Fruit fly (Drosophila melanogaster) whole organism, embryonic: ENCODE measurements around the gene CG15027.

Experiments used
- B-H1 ChIP-seq: fragments of 200-800 bp; sonication (Bioruptor generic); IDR thresholded peaks from 3 replicates; pipeline ENCODE4 v1.3.6; 2022; ENCODE audit warnings: missing biosample characterization, missing genetic modification characterization
- CG12219 ChIP-seq: fragments of 200-800 bp; sonication (Bioruptor generic); optimal IDR thresholded peaks from 3 replicates; lab custom pipeline; 2018; ENCODE audit warnings: missing biosample characterization, mild to moderate bottlenecking, missing genetic modification characterization
- CG12744 ChIP-seq: fragments of 200-800 bp; sonication (Bioruptor generic); optimal IDR thresholded peaks from 2 replicates; lab custom pipeline; 2016; ENCODE audit warnings: missing biosample characterization, missing genetic modification characterization
- CG12942 ChIP-seq: fragments of 200-800 bp; sonication (Bioruptor generic); optimal IDR thresholded peaks from 3 replicates; lab custom pipeline; 2016; ENCODE audit warnings: missing biosample characterization, missing genetic modification characterization
- CG14014 ChIP-seq: fragments of 200-800 bp; sonication (Bioruptor generic); IDR thresholded peaks from 2 replicates; pipeline ENCODE4 v1.3.6; 2022; ENCODE audit warnings: missing biosample characterization, missing genetic modification characterization
- CG15011 ChIP-seq: fragments of 200-800 bp; sonication (Bioruptor generic); optimal IDR thresholded peaks from 3 replicates; lab custom pipeline; 2018; ENCODE audit warnings: missing biosample characterization, mild to moderate bottlenecking, missing genetic modification characterization
- CG15269 ChIP-seq: fragments of 200-800 bp; sonication (Bioruptor generic); optimal IDR thresholded peaks from 2 replicates; lab custom pipeline; 2018; ENCODE audit warnings: missing biosample characterization, mild to moderate bottlenecking, missing genetic modification characterization, moderate library complexity
- CG1602 ChIP-seq: fragments of 200-800 bp; sonication (Bioruptor generic); optimal IDR thresholded peaks from 3 replicates; lab custom pipeline; 2016; ENCODE audit warnings: missing biosample characterization, missing genetic modification characterization
- CG16779 ChIP-seq: fragments of 200-800 bp; sonication (Bioruptor generic); IDR thresholded peaks from 2 replicates; pipeline ENCODE4 v1.3.6; 2022; ENCODE audit warnings: missing biosample characterization, missing genetic modification characterization
- CG17361 ChIP-seq: fragments of 200-800 bp; sonication (Bioruptor generic); IDR thresholded peaks from 3 replicates; pipeline ENCODE4 v1.3.6; 2022; ENCODE audit warnings: missing biosample characterization, missing genetic modification characterization
- CG18619 ChIP-seq: fragments of 200-800 bp; sonication (Bioruptor generic); optimal IDR thresholded peaks from 3 replicates; lab custom pipeline; 2017; ENCODE audit warnings: missing biosample characterization, mild to moderate bottlenecking, missing genetic modification characterization
- CG2889 ChIP-seq: fragments of 200-800 bp; sonication (Bioruptor generic); IDR thresholded peaks from 3 replicates; pipeline ENCODE4 v1.3.6; 2022; ENCODE audit warnings: missing biosample characterization, missing genetic modification characterization
- CG32772 ChIP-seq: fragments of 200-800 bp; sonication (Bioruptor generic); IDR thresholded peaks from 2 replicates; pipeline ENCODE4 v1.3.6; 2022; ENCODE audit warnings: missing biosample characterization, missing genetic modification characterization
- CG6689 ChIP-seq: fragments of 200-800 bp; sonication (Bioruptor generic); IDR thresholded peaks from 2 replicates; pipeline ENCODE4 v1.3.6; 2022; ENCODE audit warnings: missing biosample characterization, missing genetic modification characterization
- CG7839 ChIP-seq: fragments of 200-800 bp; sonication (Bioruptor generic); optimal IDR thresholded peaks from 3 replicates; lab custom pipeline; 2018; ENCODE audit warnings: missing biosample characterization, mild to moderate bottlenecking, missing genetic modification characterization, moderate library complexity
- CG8359 ChIP-seq: fragments of 200-800 bp; sonication (Bioruptor generic); optimal IDR thresholded peaks from 2 replicates; lab custom pipeline; 2017; ENCODE audit warnings: missing biosample characterization, mild to moderate bottlenecking, missing genetic modification characterization, borderline replicate concordance
- CG9817 ChIP-seq: fragments of 200-800 bp; sonication (Bioruptor generic); optimal IDR thresholded peaks from 2 replicates; lab custom pipeline; 2018; ENCODE audit warnings: missing biosample characterization, mild to moderate bottlenecking, missing genetic modification characterization, moderate library complexity
- CHES-1-like ChIP-seq: fragments of 200-800 bp; sonication (Bioruptor generic); optimal IDR thresholded peaks from 2 replicates; lab custom pipeline; 2016; ENCODE audit warnings: missing biosample characterization, missing genetic modification characterization
- Dll ChIP-seq: fragments of 200-800 bp; sonication (Bioruptor generic); IDR thresholded peaks from 4 replicates; pipeline ENCODE4 v1.3.6; 2022; ENCODE audit warnings: missing biosample characterization, missing genetic modification characterization; ENCODE audit not compliant: partially characterized antibody
- Elba2 ChIP-seq: fragments of 200-800 bp; sonication (Bioruptor generic); optimal IDR thresholded peaks from 3 replicates; lab custom pipeline; 2016; ENCODE audit warnings: missing biosample characterization, missing genetic modification characterization
- Ets65A ChIP-seq: fragments of 200-800 bp; sonication (Bioruptor generic); peaks from one replicate; lab custom pipeline; 2016; ENCODE audit warnings: missing biosample characterization, missing genetic modification characterization
- HLH3B ChIP-seq: fragments of 200-800 bp; sonication (Bioruptor generic); IDR thresholded peaks from 2 replicates; pipeline ENCODE4 v1.3.6; 2022; ENCODE audit warnings: missing biosample characterization, missing genetic modification characterization
- HLHmδ ChIP-seq: fragments of 200-800 bp; sonication (Bioruptor generic); optimal IDR thresholded peaks from 2 replicates; lab custom pipeline; 2018; ENCODE audit warnings: missing biosample characterization, mild to moderate bottlenecking, missing genetic modification characterization, moderate library complexity
- Hey ChIP-seq: fragments of 200-800 bp; sonication (Bioruptor generic); optimal IDR thresholded peaks from 3 replicates; lab custom pipeline; 2018; ENCODE audit warnings: missing biosample characterization, mild to moderate bottlenecking, missing genetic modification characterization
- Meics ChIP-seq: fragments of 200-800 bp; sonication (Bioruptor generic); optimal IDR thresholded peaks from 2 replicates; lab custom pipeline; 2017; ENCODE audit warnings: missing biosample characterization, mild to moderate bottlenecking, missing genetic modification characterization
- Mes4 ChIP-seq: fragments of 200-800 bp; sonication (Bioruptor generic); optimal IDR thresholded peaks from 2 replicates; lab custom pipeline; 2016; ENCODE audit warnings: missing biosample characterization, missing genetic modification characterization
- NC2α ChIP-seq: fragments of 200-800 bp; sonication (Bioruptor generic); optimal IDR thresholded peaks from 2 replicates; lab custom pipeline; 2016; ENCODE audit warnings: missing biosample characterization, missing genetic modification characterization
- Pdp1 ChIP-seq, 2 experiments: fragments of 200-800 bp; sonication (Bioruptor generic); optimal IDR thresholded peaks; 3 replicates each; lab custom pipeline; 2016; ENCODE audit warnings: missing biosample characterization in 2 of 2, missing genetic modification characterization in 2 of 2, mild to moderate bottlenecking in 1 of 2, moderate library complexity in 1 of 2
- Sin3A ChIP-seq: fragments of >200 bp; optimal IDR thresholded peaks from 2 replicates; lab custom pipeline; 2018
- Ssrp ChIP-seq: fragments of 200-800 bp; sonication (Bioruptor generic); optimal IDR thresholded peaks from 2 replicates; lab custom pipeline; 2018; ENCODE audit warnings: missing biosample characterization, mild to moderate bottlenecking, missing genetic modification characterization, moderate library complexity
- Stat92E ChIP-seq, 3 experiments: fragments of >200 bp in 2 of 3; fragments of 200-800 bp in 1 of 3; sonication (Bioruptor generic) in 1 of 3; optimal IDR thresholded peaks; 2 replicates each; lab custom pipeline; 2017 to 2019; ENCODE audit warnings: missing biosample characterization in 3 of 3, missing genetic modification characterization in 3 of 3, mild to moderate bottlenecking in 1 of 3, moderate library complexity in 1 of 3
- ab ChIP-seq: fragments of 200-800 bp; sonication (Bioruptor generic); optimal IDR thresholded peaks from 2 replicates; lab custom pipeline; 2016; ENCODE audit warnings: missing biosample characterization, missing genetic modification characterization
- chn ChIP-seq: fragments of 200-800 bp; sonication (Bioruptor generic); optimal IDR thresholded peaks from 2 replicates; lab custom pipeline; 2016; ENCODE audit warnings: missing biosample characterization, missing genetic modification characterization
- crc ChIP-seq: fragments of 200-800 bp; sonication (Bioruptor generic); optimal IDR thresholded peaks from 2 replicates; lab custom pipeline; 2016; ENCODE audit warnings: missing biosample characterization, missing genetic modification characterization
- dmrt11E ChIP-seq: fragments of 200-800 bp; sonication (Bioruptor generic); optimal IDR thresholded peaks from 3 replicates; lab custom pipeline; 2018; ENCODE audit warnings: missing biosample characterization, mild to moderate bottlenecking, missing genetic modification characterization, moderate library complexity
- esg ChIP-seq: fragments of 200-800 bp; sonication (Bioruptor generic); conservative IDR thresholded peaks from 2 replicates; pipeline ENCODE4 v1.3.6; 2022; ENCODE audit warnings: missing biosample characterization, missing genetic modification characterization
- gcm ChIP-seq: fragments of 200-800 bp; sonication (Bioruptor generic); optimal IDR thresholded peaks from 2 replicates; lab custom pipeline; 2019; ENCODE audit warnings: missing biosample characterization, mild to moderate bottlenecking, missing genetic modification characterization, moderate library complexity
- gsb ChIP-seq: fragments of 200-800 bp; sonication (Bioruptor generic); IDR thresholded peaks from 2 replicates; pipeline ENCODE4 v1.3.6; 2022; ENCODE audit warnings: missing biosample characterization, missing genetic modification characterization
- ham ChIP-seq: fragments of 200-800 bp; sonication (Bioruptor generic); IDR thresholded peaks from 2 replicates; pipeline ENCODE4 v1.3.6; 2022; ENCODE audit warnings: missing biosample characterization, missing genetic modification characterization
- jumu ChIP-seq: fragments of 200-800 bp; sonication (Bioruptor generic); optimal IDR thresholded peaks from 3 replicates; lab custom pipeline; 2016; ENCODE audit warnings: missing biosample characterization, missing genetic modification characterization
- nerfin-2 ChIP-seq: fragments of 200-800 bp; sonication (Bioruptor generic); IDR thresholded peaks from 2 replicates; pipeline ENCODE4 v1.3.6; 2022; ENCODE audit warnings: missing biosample characterization, missing genetic modification characterization; ENCODE audit not compliant: partially characterized antibody
- odd ChIP-seq: fragments of 200-800 bp; sonication (Bioruptor generic); optimal IDR thresholded peaks from 2 replicates; lab custom pipeline; 2017; ENCODE audit warnings: missing biosample characterization, mild to moderate bottlenecking, missing genetic modification characterization
- rib ChIP-seq: fragments of 200-800 bp; sonication (Bioruptor generic); IDR thresholded peaks from 2 replicates; pipeline ENCODE4 v1.3.6; 2022; ENCODE audit warnings: missing biosample characterization, missing genetic modification characterization
- run ChIP-seq: fragments of 200-800 bp; sonication (Bioruptor generic); optimal IDR thresholded peaks from 3 replicates; lab custom pipeline; 2018; ENCODE audit warnings: missing biosample characterization, mild to moderate bottlenecking, missing genetic modification characterization
- shn ChIP-seq: fragments of 200-800 bp; sonication (Bioruptor generic); optimal IDR thresholded peaks from 3 replicates; lab custom pipeline; 2016; ENCODE audit warnings: missing biosample characterization, missing genetic modification characterization
- sim ChIP-seq: fragments of 200-800 bp; sonication (Bioruptor generic); IDR thresholded peaks from 2 replicates; pipeline ENCODE4 v1.3.6; 2022; ENCODE audit warnings: missing biosample characterization, missing genetic modification characterization
- vfl ChIP-seq: fragments of 200-800 bp; sonication (Bioruptor generic); optimal IDR thresholded peaks from 2 replicates; lab custom pipeline; 2016; ENCODE audit warnings: missing biosample characterization, missing genetic modification characterization
- wek ChIP-seq: fragments of 200-800 bp; sonication (Bioruptor generic); optimal IDR thresholded peaks from 3 replicates; lab custom pipeline; 2018; ENCODE audit warnings: missing biosample characterization, mild to moderate bottlenecking, missing genetic modification characterization, moderate library complexity
- yki ChIP-seq: fragments of >200 bp; optimal IDR thresholded peaks from 3 replicates; lab custom pipeline; 2018

Gene CG15027

DNA sequence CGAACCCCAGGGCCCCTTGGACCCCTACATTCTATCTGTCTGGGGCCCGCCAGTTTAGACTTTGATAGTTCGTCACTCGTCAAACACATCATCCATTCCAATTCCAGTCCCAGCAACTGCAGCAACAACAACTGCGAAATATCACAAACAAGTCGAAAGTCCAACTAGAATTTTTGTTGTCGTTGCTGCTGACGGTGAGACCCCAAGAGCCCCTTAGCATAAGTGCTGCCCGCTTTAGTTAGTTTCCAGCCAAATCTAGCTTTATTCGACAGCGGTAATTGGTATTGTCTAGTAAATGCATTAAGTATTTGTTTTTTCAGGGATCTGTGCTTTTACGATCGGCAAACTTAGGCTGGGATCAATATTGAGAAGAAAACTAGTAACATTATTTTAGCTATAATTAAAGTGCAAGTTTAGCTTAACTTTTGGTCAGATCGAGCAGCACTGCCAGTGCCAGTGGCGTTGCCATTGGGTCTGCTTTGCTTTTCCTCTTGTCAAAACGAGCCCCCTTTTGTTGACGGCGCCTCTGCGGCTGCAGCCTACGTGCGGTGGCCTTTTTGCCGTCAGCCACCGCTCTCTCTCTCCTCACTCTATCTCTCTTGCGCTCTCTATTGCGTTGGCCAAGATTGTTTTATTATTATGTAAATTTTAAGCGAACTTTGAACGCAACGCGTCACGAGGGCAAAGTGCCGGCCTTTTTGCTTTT is 10.8 kb downstream of the CG15027 start (continued):
- TF ChIP-seq dmrt11E (tag; lab: Kevin White, UChicago) = peak; percentile 62
- TF ChIP-seq CG15011 (GFP tag; lab: Kevin White, UChicago) = peak; percentile 67
- peak; percentile 12 for TF ChIP-seq wek (GFP tag; lab: Kevin White, UChicago)
- peak; percentile 99 for TF ChIP-seq Ets65A
- peak; percentile 91 to 93 for TF ChIP-seq Pdp1 (GFP tag; optimal IDR thresholded peaks at IDR 0.05; lab: Kevin White, UChicago)
- peak; percentile 85 for TF ChIP-seq HLH3B (GFP tag; lab: Robert Waterston, UW)
- TF ChIP-seq gsb (GFP tag; lab: Robert Waterston, UW) = peak; percentile 71
- peak; percentile 84 for TF ChIP-seq CG6689
- TF ChIP-seq sim (GFP tag; lab: Robert Waterston, UW) = 0 out of 2 replicates have a peak, but pooled peaks have one; percentile 4
- TF ChIP-seq run (tag; lab: Kevin White, UChicago) = peak; percentile 69
- peak; percentile 89 for TF ChIP-seq CG12942
- TF ChIP-seq Stat92E (GFP tag; optimal IDR thresholded peaks at IDR 0.05; lab: Kevin White, UChicago) = peak in 1 of 3 experiments; percentile 70
- no peak for TF ChIP-seq nerfin-2 (GFP tag; lab: Robert Waterston, UW)
- peak; percentile 84 for TF ChIP-seq CG17361 (GFP tag; lab: Robert Waterston, UW)
- peak; percentile 88 for TF ChIP-seq rib (GFP tag; lab: Robert Waterston, UW)
- peak; percentile 93 for TF ChIP-seq crc
- TF ChIP-seq CG7839 (tag; lab: Kevin White, UChicago) = peak; percentile 88
- TF ChIP-seq CG32772 = peak; percentile 84
- TF ChIP-seq CG8359 (GFP tag; lab: Kevin White, UChicago) = peak; percentile 28
- peak; percentile 92 for TF ChIP-seq CG16779 (GFP tag; lab: Robert Waterston, UW)
- no peak for TF ChIP-seq Elba2 (GFP tag; lab: Kevin White, UChicago)
- peak; percentile 77 for TF ChIP-seq Ssrp (tag; lab: Kevin White, UChicago)
- TF ChIP-seq shn (GFP tag; lab: Kevin White, UChicago) = peak; percentile 96
- TF ChIP-seq CG12219 = peak; percentile 85
- TF ChIP-seq ham (GFP tag; lab: Robert Waterston, UW) = peak; percentile 61
- TF ChIP-seq NC2α (GFP tag; lab: Kevin White, UChicago) = peak; percentile 78
- peak; percentile 85 for TF ChIP-seq CG1602 (GFP tag; lab: Kevin White, UChicago)
- TF ChIP-seq esg (GFP tag; lab: Robert Waterston, UW) = peak; percentile 81
- peak; percentile 67 for TF ChIP-seq Hey
- peak; percentile 86 for TF ChIP-seq vfl (GFP tag; lab: Kevin White, UChicago)
- TF ChIP-seq B-H1 (GFP tag; lab: Robert Waterston, UW) = peak; percentile 82
- peak; percentile 86 for TF ChIP-seq CG9817 (tag; lab: Kevin White, UChicago)
- peak; percentile 93 for TF ChIP-seq jumu
- peak; percentile 83 for TF ChIP-seq ab (GFP tag; lab: Kevin White, UChicago)
- peak; percentile 91 for TF ChIP-seq CG15269 (tag; lab: Kevin White, UChicago)
- TF ChIP-seq CG14014 (GFP tag; lab: Robert Waterston, UW) = peak; percentile 90
- peak; percentile 93 for TF ChIP-seq CHES-1-like (GFP tag; lab: Kevin White, UChicago)
- peak; percentile 72 for TF ChIP-seq odd
- TF ChIP-seq Sin3A (lab: Kevin White, UChicago) = no peak
- no peak for TF ChIP-seq yki
- TF ChIP-seq CG2889 (GFP tag; lab: Robert Waterston, UW) = peak; percentile 81
- TF ChIP-seq chn = peak; percentile 93
- TF ChIP-seq Meics (GFP tag; lab: Kevin White, UChicago) = peak; percentile 91
- TF ChIP-seq CG12744 (GFP tag; lab: Kevin White, UChicago) = peak; percentile 87
- no peak for TF ChIP-seq Dll (GFP tag; lab: Robert Waterston, UW)
- TF ChIP-seq HLHmδ (GFP tag; lab: Kevin White, UChicago) = no peak
- peak; percentile 86 for TF ChIP-seq CG18619
- TF ChIP-seq Mes4 (GFP tag; lab: Kevin White, UChicago) = peak; percentile 86
- peak; percentile 60 for TF ChIP-seq gcm (GFP tag; lab: Kevin White, UChicago)
